Worm (Caenorhabditis elegans): ENCODE measurements around the gene T07A5.7.

T07A5.7 gene

ce11 chrIII:10306049-10306448, 4.9 kb downstream of the T07A5.7 start, which contains the start of gene T07A5.1:
T07A5.1 (minus strand) TSS chrIII:10306197.
- TF ChIP-seq cog-1 (tag; optimal IDR thresholded peaks at IDR 0.05) (no peak), flt-1 (GFP tag; IDR thresholded peaks at IDR 0.05) (no peak), T22C8.4 (GFP tag; IDR thresholded peaks at IDR 0.05) (no peak), klf-2 (GFP tag; conservative IDR thresholded peaks at IDR 0.05) (no peak), ztf-29 (GFP tag; IDR thresholded peaks at IDR 0.05) (no peak), med-1 (GFP tag; optimal IDR thresholded peaks at IDR 0.05; ENCODE audit: insufficient read depth) (no peak), ref-1 (GFP tag; conservative IDR thresholded peaks at IDR 0.05) (no peak), tab-1 (GFP tag; IDR thresholded peaks at IDR 0.05) (no peak), ztf-23 (GFP tag; IDR thresholded peaks at IDR 0.05) (no peak)

- no peak for TF ChIP-seq ztf-23 (GFP tag; IDR thresholded peaks at IDR 0.05)
- no peak for TF ChIP-seq T22C8.4 (GFP tag; IDR thresholded peaks at IDR 0.05)
- no peak for TF ChIP-seq ref-1 (GFP tag; conservative IDR thresholded peaks at IDR 0.05)
- TF ChIP-seq ztf-29 (GFP tag; IDR thresholded peaks at IDR 0.05) = no peak
- TF ChIP-seq cog-1 (tag; optimal IDR thresholded peaks at IDR 0.05) = no peak
- TF ChIP-seq flt-1 (GFP tag; IDR thresholded peaks at IDR 0.05) = no peak
- TF ChIP-seq tab-1 (GFP tag; IDR thresholded peaks at IDR 0.05) = no peak
- no peak for TF ChIP-seq med-1 (GFP tag; optimal IDR thresholded peaks at IDR 0.05; ENCODE audit: insufficient read depth)
- no peak for TF ChIP-seq klf-2 (GFP tag; conservative IDR thresholded peaks at IDR 0.05)
These were observed 5.6 kb downstream of the T07A5.7 start for ce11 chrIII:10305295-10305694.

ce11 chrIII:10300078-10300477, 10.8 kb downstream of the T07A5.7 start, which contains the start of gene vglu-3:
vglu-3 (plus strand) TSS chrIII:10300378.
- TF ChIP-seq ztf-29 (GFP tag; IDR thresholded peaks at IDR 0.05) (no peak), T22C8.4 (GFP tag; IDR thresholded peaks at IDR 0.05) (no peak), tab-1 (GFP tag; IDR thresholded peaks at IDR 0.05) (no peak), med-1 (GFP tag; optimal IDR thresholded peaks at IDR 0.05; ENCODE audit: insufficient read depth) (no peak), ztf-23 (GFP tag; IDR thresholded peaks at IDR 0.05) (no peak), klf-2 (GFP tag; conservative IDR thresholded peaks at IDR 0.05) (no peak), cog-1 (tag; optimal IDR thresholded peaks at IDR 0.05) (no peak), flt-1 (GFP tag; IDR thresholded peaks at IDR 0.05) (no peak), ref-1 (GFP tag; conservative IDR thresholded peaks at IDR 0.05) (no peak)

- no peak for TF ChIP-seq klf-2 (GFP tag; conservative IDR thresholded peaks at IDR 0.05)
- TF ChIP-seq cog-1 (tag; optimal IDR thresholded peaks at IDR 0.05) = no peak
- no peak for TF ChIP-seq ref-1 (GFP tag; conservative IDR thresholded peaks at IDR 0.05)
- TF ChIP-seq med-1 (GFP tag; optimal IDR thresholded peaks at IDR 0.05; ENCODE audit: insufficient read depth) = no peak
- TF ChIP-seq T22C8.4 (GFP tag; IDR thresholded peaks at IDR 0.05) = no peak
- no peak for TF ChIP-seq ztf-23 (GFP tag; IDR thresholded peaks at IDR 0.05)
- TF ChIP-seq tab-1 (GFP tag; IDR thresholded peaks at IDR 0.05) = no peak
- no peak for TF ChIP-seq ztf-29 (GFP tag; IDR thresholded peaks at IDR 0.05)
- no peak for TF ChIP-seq flt-1 (GFP tag; IDR thresholded peaks at IDR 0.05)
These were observed 14.0 kb downstream of the T07A5.7 start for ce11 chrIII:10296904-10297303.

- no peak for TF ChIP-seq flt-1 (GFP tag; IDR thresholded peaks at IDR 0.05)
- TF ChIP-seq cog-1 (tag; optimal IDR thresholded peaks at IDR 0.05) = no peak
- no peak for TF ChIP-seq klf-2 (GFP tag; conservative IDR thresholded peaks at IDR 0.05)
- no peak for TF ChIP-seq med-1 (GFP tag; optimal IDR thresholded peaks at IDR 0.05; ENCODE audit: insufficient read depth)
- TF ChIP-seq ztf-23 (GFP tag; IDR thresholded peaks at IDR 0.05) = no peak
These were observed 16.1 kb downstream of the T07A5.7 start, which contains the start of gene vglu-2 for ce11 chrIII:10294837-10295236. vglu-2 (plus strand) TSS chrIII:10295137.

- TF ChIP-seq ztf-23 (GFP tag; IDR thresholded peaks at IDR 0.05) (no peak), ref-1 (GFP tag; conservative IDR thresholded peaks at IDR 0.05) (no peak)
These were observed 17.0 kb downstream of the T07A5.7 start for ce11 chrIII:10293946-10294345.

ce11 chrIII:10293362-10293761, 17.6 kb downstream of the T07A5.7 start:
- TF ChIP-seq flt-1 (GFP tag; IDR thresholded peaks at IDR 0.05) (no peak), tab-1 (GFP tag; IDR thresholded peaks at IDR 0.05) (no peak), ztf-23 (GFP tag; IDR thresholded peaks at IDR 0.05) (no peak), ztf-29 (GFP tag; IDR thresholded peaks at IDR 0.05) (no peak), cog-1 (tag; optimal IDR thresholded peaks at IDR 0.05) (no peak), klf-2 (GFP tag; conservative IDR thresholded peaks at IDR 0.05) (no peak), ref-1 (GFP tag; conservative IDR thresholded peaks at IDR 0.05) (no peak), T22C8.4 (GFP tag; IDR thresholded peaks at IDR 0.05) (no peak), med-1 (GFP tag; optimal IDR thresholded peaks at IDR 0.05; ENCODE audit: insufficient read depth) (no peak)

- TF ChIP-seq ref-1 (GFP tag; conservative IDR thresholded peaks at IDR 0.05) = no peak
- no peak for TF ChIP-seq T22C8.4 (GFP tag; IDR thresholded peaks at IDR 0.05)
- TF ChIP-seq klf-2 (GFP tag; conservative IDR thresholded peaks at IDR 0.05) = no peak
- TF ChIP-seq med-1 (GFP tag; optimal IDR thresholded peaks at IDR 0.05; ENCODE audit: insufficient read depth) = no peak
- TF ChIP-seq ztf-23 (GFP tag; IDR thresholded peaks at IDR 0.05) = no peak
- no peak for TF ChIP-seq cog-1 (tag; optimal IDR thresholded peaks at IDR 0.05)
- no peak for TF ChIP-seq flt-1 (GFP tag; IDR thresholded peaks at IDR 0.05)
- no peak for TF ChIP-seq tab-1 (GFP tag; IDR thresholded peaks at IDR 0.05)
- no peak for TF ChIP-seq ztf-29 (GFP tag; IDR thresholded peaks at IDR 0.05)
These were observed 20.4 kb downstream of the T07A5.7 start for ce11 chrIII:10290541-10290940.

ce11 chrIII:10289790-10290189, 21.1 kb downstream of the T07A5.7 start:
- TF ChIP-seq tab-1 (GFP tag; IDR thresholded peaks at IDR 0.05) (no peak), ref-1 (GFP tag; conservative IDR thresholded peaks at IDR 0.05) (no peak), cog-1 (tag; optimal IDR thresholded peaks at IDR 0.05) (no peak), med-1 (GFP tag; optimal IDR thresholded peaks at IDR 0.05; ENCODE audit: insufficient read depth) (no peak), T22C8.4 (GFP tag; IDR thresholded peaks at IDR 0.05) (no peak), klf-2 (GFP tag; conservative IDR thresholded peaks at IDR 0.05) (no peak), flt-1 (GFP tag; IDR thresholded peaks at IDR 0.05) (no peak), ztf-29 (GFP tag; IDR thresholded peaks at IDR 0.05) (no peak), ztf-23 (GFP tag; IDR thresholded peaks at IDR 0.05) (no peak)

- TF ChIP-seq tab-1 (GFP tag; IDR thresholded peaks at IDR 0.05) (no peak), ztf-23 (GFP tag; IDR thresholded peaks at IDR 0.05) (no peak), cog-1 (tag; optimal IDR thresholded peaks at IDR 0.05) (no peak), med-1 (GFP tag; optimal IDR thresholded peaks at IDR 0.05; ENCODE audit: insufficient read depth) (no peak)
These were observed 25.3 kb downstream of the T07A5.7 start, which contains the start of gene K10G9.2 for ce11 chrIII:10285623-10286022. K10G9.2 (plus strand) TSS chrIII:10285923.

Measured in whole organism, midembryonic.